Fruit fly (Drosophila melanogaster) S2 (cell line): ENCODE data around the gene mEFTs.

Source experiments
- CG8478 ChIP-seq: fragments of >200 bp; optimal IDR thresholded peaks from 2 replicates; lab custom pipeline; 2018
- CTCF ChIP-seq, 2 experiments: fragments of >200 bp; optimal IDR thresholded peaks; 2 replicates each; lab custom pipeline; 2018

The mEFTs gene

dm6 chr2L:17480943-17481580 lies 19.8 kb downstream of the mEFTs start, which contains the start of the genes fws and Lamtor3:
Gene fws, minus strand, starts transcription at chr2L:17481029.
Gene Lamtor3, plus strand, starts transcription at chr2L:17481231.
- TF ChIP-seq CG8478 (lab: Kevin White, UChicago) (no peak), CTCF (optimal IDR thresholded peaks at IDR 0.05; lab: Kevin White, UChicago) (no peak)

- TF ChIP-seq CTCF (optimal IDR thresholded peaks at IDR 0.05; lab: Kevin White, UChicago), result peak in 1 of 2 experiments; percentile 28
- TF ChIP-seq CG8478 (lab: Kevin White, UChicago), result no peak
Observed at dm6 chr2L:17477710-17478109, 23.2 kb downstream of the mEFTs start, which contains the start of gene cass. Gene cass, minus strand, starts transcription at chr2L:17477888.

dm6 chr2L:17472582-17473524 lies 28.1 kb downstream of the mEFTs start, which contains the start of gene BicD:
Gene BicD, minus strand, starts transcription at chr2L:17473215.
- TF ChIP-seq CG8478 (lab: Kevin White, UChicago) (no peak), CTCF (optimal IDR thresholded peaks at IDR 0.05; lab: Kevin White, UChicago) (no peak)

dm6 chr2L:17471524-17471923 lies 29.4 kb downstream of the mEFTs start, which contains the start of gene Sgt:
Gene Sgt, plus strand, starts transcription at chr2L:17471603.
- TF ChIP-seq CTCF (optimal IDR thresholded peaks at IDR 0.05; lab: Kevin White, UChicago) (no peak), CG8478 (lab: Kevin White, UChicago) (no peak)

dm6 chr2L:17470630-17471029 lies 30.3 kb downstream of the mEFTs start:
- no peak for TF ChIP-seq CG8478 (lab: Kevin White, UChicago)
- TF ChIP-seq CTCF (optimal IDR thresholded peaks at IDR 0.05; lab: Kevin White, UChicago), result no peak

dm6 chr2L:17466950-17467349 lies 34.0 kb downstream of the mEFTs start:
- TF ChIP-seq CTCF (optimal IDR thresholded peaks at IDR 0.05; lab: Kevin White, UChicago), result no peak
- no peak for TF ChIP-seq CG8478 (lab: Kevin White, UChicago)

- TF ChIP-seq CG8478 (lab: Kevin White, UChicago) (no peak), CTCF (optimal IDR thresholded peaks at IDR 0.05; lab: Kevin White, UChicago) (peak; percentile 48 to 54)
Observed at dm6 chr2L:17465915-17466677, 34.8 kb downstream of the mEFTs start.

dm6 chr2L:17457944-17458343 lies 43.0 kb downstream of the mEFTs start, which contains the start of gene CG18563:
Gene CG18563, minus strand, starts transcription at chr2L:17458044.
- no peak for TF ChIP-seq CTCF (optimal IDR thresholded peaks at IDR 0.05; lab: Kevin White, UChicago)
- TF ChIP-seq CG8478 (lab: Kevin White, UChicago), result no peak

dm6 chr2L:17455823-17456222 lies 45.1 kb downstream of the mEFTs start, which contains the start of gene SPH93:
Gene SPH93, minus strand, starts transcription at chr2L:17455923.
- no peak for TF ChIP-seq CG8478 (lab: Kevin White, UChicago)
- no peak for TF ChIP-seq CTCF (optimal IDR thresholded peaks at IDR 0.05; lab: Kevin White, UChicago)

- TF ChIP-seq CG8478 (lab: Kevin White, UChicago) (no peak), CTCF (optimal IDR thresholded peaks at IDR 0.05; lab: Kevin White, UChicago) (no peak)
Observed at dm6 chr2L:17452624-17453023, 48.3 kb downstream of the mEFTs start, which contains the start of gene CG5050. Gene CG5050, plus strand, starts transcription at chr2L:17452924.

- TF ChIP-seq CG8478 (lab: Kevin White, UChicago) (no peak), CTCF (optimal IDR thresholded peaks at IDR 0.05; lab: Kevin White, UChicago) (no peak)
Observed at dm6 chr2L:17452084-17452483, 48.8 kb downstream of the mEFTs start.

dm6 chr2L:17450505-17451415 lies 50.1 kb downstream of the mEFTs start:
- no peak for TF ChIP-seq CG8478 (lab: Kevin White, UChicago)
- TF ChIP-seq CTCF (optimal IDR thresholded peaks at IDR 0.05; lab: Kevin White, UChicago), result no peak
